Worm (Caenorhabditis elegans) whole organism, L3 larva: ENCODE data around the gene Y53C12B.7.

ENCODE experiments used
- ZK546.5 ChIP-seq: sonication (generic microtip); optimal IDR thresholded peaks from 2 replicates; lab custom pipeline; 2017; ENCODE audit warnings: missing biosample characterization, missing genetic modification characterization
- ceh-28 ChIP-seq: fragments of 150-350 bp; optimal IDR thresholded peaks from 2 replicates; lab custom pipeline; 2014; ENCODE audit warnings: missing biosample characterization, missing genetic modification reagents, missing genetic modification characterization
- egl-27 ChIP-seq: sonication (generic microtip); optimal IDR thresholded peaks from 4 replicates; lab custom pipeline; 2017; ENCODE audit warnings: missing biosample characterization, missing genetic modification reagents, missing genetic modification characterization
- fkh-2 ChIP-seq: fragments of 150-350 bp; optimal IDR thresholded peaks from 2 replicates; lab custom pipeline; 2014; ENCODE audit warnings: missing biosample characterization, missing genetic modification reagents, missing genetic modification characterization
- fos-1 ChIP-seq: fragments of 150-350 bp; optimal IDR thresholded peaks from 2 replicates; lab custom pipeline; 2014; ENCODE audit warnings: missing biosample characterization, missing genetic modification characterization
- jun-1 ChIP-seq: fragments of 150-350 bp; optimal IDR thresholded peaks from 2 replicates; lab custom pipeline; 2014; ENCODE audit warnings: missing biosample characterization, missing genetic modification reagents, missing genetic modification characterization
- nhr-23 ChIP-seq: fragments of 150-350 bp; optimal IDR thresholded peaks from 2 replicates; lab custom pipeline; 2014; ENCODE audit warnings: missing biosample characterization, missing genetic modification reagents, missing genetic modification characterization
- nhr-28 ChIP-seq: fragments of 150-350 bp; optimal IDR thresholded peaks from 2 replicates; lab custom pipeline; 2014; ENCODE audit warnings: missing biosample characterization, missing genetic modification characterization
- pqm-1 ChIP-seq: fragments of 150-350 bp; optimal IDR thresholded peaks from 2 replicates; lab custom pipeline; 2017; ENCODE audit warnings: missing biosample characterization, missing genetic modification characterization, inconsistent platforms
- sea-2 ChIP-seq: fragments of 150-350 bp; sonication (generic microtip); optimal IDR thresholded peaks from 4 replicates; lab custom pipeline; 2014; ENCODE audit warnings: missing biosample characterization, missing genetic modification reagents, missing genetic modification characterization
- skn-1 ChIP-seq: fragments of 150-350 bp; optimal IDR thresholded peaks from 2 replicates; lab custom pipeline; 2014; ENCODE audit warnings: missing biosample characterization, missing genetic modification characterization
- snpc-4 ChIP-seq: fragments of 150-350 bp; optimal IDR thresholded peaks from 2 replicates; lab custom pipeline; 2014; ENCODE audit warnings: missing biosample characterization, missing genetic modification characterization
- unc-39 ChIP-seq: sonication (generic microtip); optimal IDR thresholded peaks from 4 replicates; lab custom pipeline; 2017; ENCODE audit warnings: missing biosample characterization, missing genetic modification characterization
- unc-62 ChIP-seq: fragments of 150-350 bp; sonication (generic microtip); optimal IDR thresholded peaks from 4 replicates; lab custom pipeline; 2014; ENCODE audit warnings: missing biosample characterization, missing genetic modification reagents, missing genetic modification characterization

DNA sequence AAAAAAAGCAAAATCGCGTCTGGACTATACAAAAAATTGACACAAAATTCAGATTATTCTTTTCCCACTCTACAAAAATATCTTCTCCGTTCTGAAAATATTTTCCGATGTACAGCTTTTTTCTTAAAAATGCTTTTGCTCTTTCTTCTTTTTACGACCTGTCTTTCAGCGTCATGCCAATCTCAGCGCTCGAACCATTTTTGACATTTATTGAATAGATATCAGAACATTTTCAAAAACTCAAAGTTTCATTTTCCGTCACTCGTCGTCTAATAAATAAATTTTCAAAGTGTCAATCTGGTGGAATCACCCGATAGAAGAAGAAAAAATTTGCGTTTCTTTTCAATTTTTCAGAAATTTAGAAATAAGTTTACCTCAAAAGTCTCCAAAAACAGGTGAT lies 11.6 kb downstream of the Y53C12B.7 start:
- TF ChIP-seq nhr-28 (tag; lab: Kevin White, UChicago) (no peak), unc-62 (GFP tag; lab: Kevin White, UChicago) (no peak), egl-27 (tag; lab: Kevin White, UChicago) (no peak), sea-2 (GFP tag; lab: Kevin White, UChicago) (no peak), skn-1 (no peak), fkh-2 (tag; lab: Kevin White, UChicago) (no peak), unc-39 (tag; lab: Kevin White, UChicago) (no peak), ceh-28 (tag; lab: Kevin White, UChicago) (no peak), fos-1 (no peak), snpc-4 (tag; lab: Kevin White, UChicago) (no peak), pqm-1 (tag; lab: Kevin White, UChicago) (no peak), jun-1 (tag; lab: Kevin White, UChicago) (no peak), ZK546.5 (tag; lab: Kevin White, UChicago) (no peak), nhr-23 (no peak)
